Worm (Caenorhabditis elegans) whole organism, L1 larva: ENCODE results near the gene mrpl-37.

Source experiments
- alr-1 ChIP-seq: fragments of 200-800 bp; sonication (Bioruptor generic); optimal IDR thresholded peaks from 2 replicates; lab custom pipeline; 2018; ENCODE audit warnings: borderline replicate concordance, mild to moderate bottlenecking, missing genetic modification characterization, missing compliant biosample characterization
- ama-1 ChIP-seq: fragments of 150-350 bp; optimal IDR thresholded peaks from 2 replicates; lab custom pipeline; 2014
- blmp-1 ChIP-seq: fragments of 150-350 bp; optimal IDR thresholded peaks from 2 replicates; lab custom pipeline; 2014; ENCODE audit warnings: missing biosample characterization, missing genetic modification characterization
- ces-1 ChIP-seq: fragments of 150-350 bp; optimal IDR thresholded peaks from 2 replicates; lab custom pipeline; 2014; ENCODE audit warnings: missing biosample characterization, missing genetic modification reagents, missing genetic modification characterization
- efl-3 ChIP-seq: fragments of 200-800 bp; sonication (Bioruptor generic); optimal IDR thresholded peaks from 2 replicates; lab custom pipeline; 2018; ENCODE audit warnings: mild to moderate bottlenecking, missing genetic modification characterization, missing compliant biosample characterization
- elt-2 ChIP-seq: sonication (generic microtip); optimal IDR thresholded peaks from 2 replicates; lab custom pipeline; 2016; ENCODE audit warnings: missing genetic modification characterization, mild to moderate bottlenecking, inconsistent platforms, missing compliant biosample characterization, missing genetic modification reagents
- elt-3 ChIP-seq, 6 experiments: fragments of 150-350 bp in 1 of 6; sonication (generic microtip); optimal IDR thresholded peaks; 2 replicates each; lab custom pipeline; 2017 to 2018; ENCODE audit warnings: missing biosample characterization in 6 of 6, missing genetic modification characterization in 6 of 6, inconsistent platforms in 1 of 6
- lin-13 ChIP-seq: fragments of 150-350 bp; optimal IDR thresholded peaks from 2 replicates; lab custom pipeline; 2014; ENCODE audit warnings: missing biosample characterization, missing genetic modification reagents, missing genetic modification characterization
- lin-15B ChIP-seq: fragments of 150-350 bp; sonication (generic microtip); optimal IDR thresholded peaks from 3 replicates; lab custom pipeline; 2014; ENCODE audit warnings: missing biosample characterization, missing genetic modification characterization
- mep-1 ChIP-seq: fragments of 150-350 bp; optimal IDR thresholded peaks from 2 replicates; lab custom pipeline; 2014; ENCODE audit warnings: missing biosample characterization, missing genetic modification characterization
- nhr-237 ChIP-seq: fragments of 150-350 bp; optimal IDR thresholded peaks from 2 replicates; lab custom pipeline; 2014; ENCODE audit warnings: missing biosample characterization, missing genetic modification characterization
- sox-4 ChIP-seq: sonication (generic microtip); optimal IDR thresholded peaks from 2 replicates; lab custom pipeline; 2016; ENCODE audit warnings: missing genetic modification characterization, missing compliant biosample characterization
- unc-62 ChIP-seq: fragments of 150-350 bp; optimal IDR thresholded peaks from 2 replicates; lab custom pipeline; 2014; ENCODE audit warnings: missing biosample characterization, missing genetic modification reagents, missing genetic modification characterization
- ztf-11 ChIP-seq, 2 experiments: sonication (generic microtip); optimal IDR thresholded peaks; 2 replicates each; lab custom pipeline; 2016 to 2017; ENCODE audit warnings: missing genetic modification characterization in 2 of 2, missing biosample characterization in 1 of 2, missing compliant biosample characterization in 1 of 2

ce11 chrII:13560553-13560952, 14.3 kb downstream of the mrpl-37 start:
- no peak for TF ChIP-seq ces-1 (GFP tag; lab: Kevin White, UChicago)
- no peak for TF ChIP-seq lin-15B (tag; lab: Kevin White, UChicago)
- no peak for TF ChIP-seq efl-3 (GFP tag; lab: Kevin White, UChicago)
- no peak for TF ChIP-seq unc-62 (GFP tag; lab: Kevin White, UChicago)
- TF ChIP-seq nhr-237 (tag; lab: Kevin White, UChicago), result no peak
- TF ChIP-seq lin-13 (GFP tag; lab: Kevin White, UChicago), result no peak
- TF ChIP-seq ama-1 (lab: Kevin White, UChicago), result no peak
- TF ChIP-seq ztf-11 (tag; optimal IDR thresholded peaks at IDR 0.05; lab: Kevin White, UChicago), result no peak
- TF ChIP-seq elt-3 (tag; optimal IDR thresholded peaks at IDR 0.05; lab: Kevin White, UChicago), result no peak
- TF ChIP-seq mep-1 (tag; lab: Kevin White, UChicago), result no peak
- no peak for TF ChIP-seq sox-4 (tag; lab: Kevin White, UChicago)
- TF ChIP-seq elt-2 (tag; lab: Kevin White, UChicago), result no peak
- TF ChIP-seq blmp-1 (tag; lab: Kevin White, UChicago), result no peak
- no peak for TF ChIP-seq alr-1
